Worm (Caenorhabditis elegans) whole organism, L1 larva: Measurements from ENCODE around the gene pigg-1.

Source experiments
- C04F5.9 ChIP-seq: sonication (generic microtip); optimal IDR thresholded peaks from 2 replicates; lab custom pipeline; 2016; ENCODE audit warnings: missing genetic modification characterization, missing compliant biosample characterization
- C16A3.4 ChIP-seq: fragments of 150-350 bp; optimal IDR thresholded peaks from 2 replicates; lab custom pipeline; 2014; ENCODE audit warnings: missing biosample characterization, missing genetic modification characterization
- C34B4.2 ChIP-seq: sonication (generic microtip); optimal IDR thresholded peaks from 2 replicates; lab custom pipeline; 2017; ENCODE audit warnings: mild to moderate bottlenecking, missing genetic modification characterization, missing compliant biosample characterization
- F16B12.6 ChIP-seq: fragments of 150-350 bp; optimal IDR thresholded peaks from 2 replicates; lab custom pipeline; 2014; ENCODE audit warnings: missing biosample characterization, missing genetic modification characterization
- Y116A8C.19 ChIP-seq: sonication (generic microtip); optimal IDR thresholded peaks from 2 replicates; lab custom pipeline; 2016; ENCODE audit warnings: missing compliant biosample characterization, missing genetic modification characterization, borderline replicate concordance
- alr-1 ChIP-seq: fragments of 200-800 bp; sonication (Bioruptor generic); optimal IDR thresholded peaks from 2 replicates; lab custom pipeline; 2018; ENCODE audit warnings: borderline replicate concordance, mild to moderate bottlenecking, missing genetic modification characterization, missing compliant biosample characterization
- aly-2 ChIP-seq: fragments of 150-350 bp; optimal IDR thresholded peaks from 2 replicates; lab custom pipeline; 2014; ENCODE audit warnings: missing biosample characterization, missing genetic modification characterization
- ama-1 ChIP-seq: fragments of 150-350 bp; optimal IDR thresholded peaks from 2 replicates; lab custom pipeline; 2014
- blmp-1 ChIP-seq: fragments of 150-350 bp; optimal IDR thresholded peaks from 2 replicates; lab custom pipeline; 2014; ENCODE audit warnings: missing biosample characterization, missing genetic modification characterization
- ceh-63 ChIP-seq: fragments of 200-800 bp; sonication (Bioruptor generic); optimal IDR thresholded peaks from 2 replicates; lab custom pipeline; 2018; ENCODE audit warnings: mild to moderate bottlenecking, missing genetic modification characterization, missing compliant biosample characterization
- ceh-8 ChIP-seq: fragments of 200-800 bp; sonication (Bioruptor generic); optimal IDR thresholded peaks from 2 replicates; lab custom pipeline; 2018; ENCODE audit warnings: mild to moderate bottlenecking, missing genetic modification characterization, moderate library complexity, missing compliant biosample characterization
- ceh-88 ChIP-seq: fragments of 200-800 bp; sonication (Bioruptor generic); IDR thresholded peaks from 2 replicates; pipeline ENCODE4 v1.3.6; 2022; ENCODE audit warnings: missing genetic modification characterization, missing compliant biosample characterization
- ceh-90 ChIP-seq: sonication (generic microtip); optimal IDR thresholded peaks from 2 replicates; lab custom pipeline; 2016; ENCODE audit warnings: missing genetic modification characterization, missing compliant biosample characterization
- dpl-1 ChIP-seq, 3 experiments: fragments of 150-350 bp in 2 of 3; sonication (generic microtip) in 1 of 3; optimal IDR thresholded peaks; 2 replicates each; lab custom pipeline; 2014 to 2017; ENCODE audit warnings: missing biosample characterization in 3 of 3, missing genetic modification characterization in 3 of 3, missing genetic modification reagents in 3 of 3
- efl-1 ChIP-seq, 4 experiments: fragments of 150-350 bp; optimal IDR thresholded peaks in 3 of 4; peaks in 1 of 4; 1 replicate in 1 of 4; 2 replicates in 3 of 4; lab custom pipeline; 2014; ENCODE audit warnings: missing biosample characterization in 2 of 4, missing genetic modification characterization in 2 of 4, missing genetic modification reagents in 2 of 4
- egl-13 ChIP-seq: sonication (generic microtip); optimal IDR thresholded peaks from 2 replicates; lab custom pipeline; 2016; ENCODE audit warnings: missing genotype, missing genetic modification reagents, missing genetic modification characterization, missing compliant biosample characterization
- elt-2 ChIP-seq: sonication (generic microtip); optimal IDR thresholded peaks from 2 replicates; lab custom pipeline; 2016; ENCODE audit warnings: missing genetic modification characterization, mild to moderate bottlenecking, inconsistent platforms, missing compliant biosample characterization, missing genetic modification reagents
- elt-3 ChIP-seq, 6 experiments: fragments of 150-350 bp in 1 of 6; sonication (generic microtip); optimal IDR thresholded peaks; 2 replicates each; lab custom pipeline; 2017 to 2018; ENCODE audit warnings: missing biosample characterization in 6 of 6, missing genetic modification characterization in 6 of 6, inconsistent platforms in 1 of 6
- fkh-10 ChIP-seq: sonication (generic microtip); optimal IDR thresholded peaks from 2 replicates; lab custom pipeline; 2017; ENCODE audit warnings: missing biosample characterization, missing genetic modification reagents, missing genetic modification characterization
- fkh-4 ChIP-seq: sonication (generic microtip); optimal IDR thresholded peaks from 2 replicates; lab custom pipeline; 2016; ENCODE audit warnings: missing compliant biosample characterization, missing genetic modification characterization, borderline replicate concordance
- grh-1 ChIP-seq: fragments of 200-800 bp; sonication (Bioruptor generic); IDR thresholded peaks from 2 replicates; pipeline ENCODE4 v1.3.6; 2022; ENCODE audit warnings: missing genetic modification reagents, missing genetic modification characterization, missing compliant biosample characterization
- isw-1 ChIP-seq: fragments of 200-800 bp; sonication (Bioruptor generic); IDR thresholded peaks from 2 replicates; pipeline ENCODE4 v1.3.6; 2022; ENCODE audit warnings: missing genetic modification characterization, missing compliant biosample characterization
- jun-1 ChIP-seq: fragments of 150-350 bp; optimal IDR thresholded peaks from 2 replicates; lab custom pipeline; 2014; ENCODE audit warnings: missing biosample characterization, missing genetic modification reagents, missing genetic modification characterization
- lin-14 ChIP-seq: fragments of 200-800 bp; sonication (Bioruptor generic); optimal IDR thresholded peaks from 2 replicates; lab custom pipeline; 2018; ENCODE audit warnings: mild to moderate bottlenecking, missing genetic modification characterization, moderate library complexity, missing compliant biosample characterization
- lin-15B ChIP-seq: fragments of 150-350 bp; sonication (generic microtip); optimal IDR thresholded peaks from 3 replicates; lab custom pipeline; 2014; ENCODE audit warnings: missing biosample characterization, missing genetic modification characterization
- lin-39 ChIP-seq: fragments of 150-350 bp; optimal IDR thresholded peaks from 2 replicates; lab custom pipeline; 2014; ENCODE audit warnings: missing biosample characterization, missing genetic modification reagents, missing genetic modification characterization
- lir-3 ChIP-seq: sonication (generic microtip); optimal IDR thresholded peaks from 2 replicates; lab custom pipeline; 2016; ENCODE audit warnings: mild to moderate bottlenecking, missing genetic modification characterization, moderate library complexity, missing compliant biosample characterization; ENCODE audit not compliant: poor library complexity
- lsy-2 ChIP-seq, 2 experiments: fragments of 150-350 bp; optimal IDR thresholded peaks; 2 replicates each; lab custom pipeline; 2014; ENCODE audit warnings: missing biosample characterization in 2 of 2, missing genetic modification characterization in 2 of 2
- mab-9 ChIP-seq: fragments of 200-800 bp; sonication (Bioruptor generic); IDR thresholded peaks from 2 replicates; pipeline ENCODE4 v1.3.6; 2022; ENCODE audit warnings: missing genetic modification reagents, missing genetic modification characterization, missing compliant biosample characterization
- mdl-1 ChIP-seq, 2 experiments: fragments of 150-350 bp; optimal IDR thresholded peaks; 2 replicates each; lab custom pipeline; 2014 to 2017; ENCODE audit warnings: missing biosample characterization in 2 of 2, missing genetic modification characterization in 2 of 2, inconsistent platforms in 1 of 2
- mep-1 ChIP-seq: fragments of 150-350 bp; optimal IDR thresholded peaks from 2 replicates; lab custom pipeline; 2014; ENCODE audit warnings: missing biosample characterization, missing genetic modification characterization
- nhr-237 ChIP-seq: fragments of 150-350 bp; optimal IDR thresholded peaks from 2 replicates; lab custom pipeline; 2014; ENCODE audit warnings: missing biosample characterization, missing genetic modification characterization
- nhr-28 ChIP-seq: fragments of 150-350 bp; optimal IDR thresholded peaks from 2 replicates; lab custom pipeline; 2014; ENCODE audit warnings: missing biosample characterization, missing genetic modification characterization
- nhr-47 ChIP-seq: sonication (generic microtip); optimal IDR thresholded peaks from 2 replicates; lab custom pipeline; 2016; ENCODE audit warnings: mild to moderate bottlenecking, missing genetic modification characterization, moderate library complexity, missing compliant biosample characterization
- nhr-71 ChIP-seq: sonication (generic microtip); optimal IDR thresholded peaks from 2 replicates; lab custom pipeline; 2016; ENCODE audit warnings: mild to moderate bottlenecking, missing genetic modification characterization, moderate library complexity, missing compliant biosample characterization
- nhr-76 ChIP-seq: sonication (generic microtip); optimal IDR thresholded peaks from 2 replicates; lab custom pipeline; 2017; ENCODE audit warnings: missing biosample characterization, missing genetic modification characterization
- nhr-77 ChIP-seq: fragments of 150-350 bp; optimal IDR thresholded peaks from 2 replicates; lab custom pipeline; 2014; ENCODE audit warnings: missing biosample characterization, missing genetic modification characterization
- nhr-90 ChIP-seq: sonication (generic microtip); optimal IDR thresholded peaks from 2 replicates; lab custom pipeline; 2016; ENCODE audit warnings: mild to moderate bottlenecking, missing genetic modification characterization, missing compliant biosample characterization; ENCODE audit not compliant: poor library complexity
- pax-3 ChIP-seq: fragments of 200-800 bp; sonication (Bioruptor generic); optimal IDR thresholded peaks from 2 replicates; lab custom pipeline; 2018; ENCODE audit warnings: mild to moderate bottlenecking, missing genetic modification characterization, moderate library complexity, missing compliant biosample characterization
- rnt-1 ChIP-seq: sonication (generic microtip); optimal IDR thresholded peaks from 2 replicates; lab custom pipeline; 2016; ENCODE audit warnings: mild to moderate bottlenecking, missing genetic modification characterization, moderate library complexity, missing compliant biosample characterization
- skn-1 ChIP-seq: fragments of 150-350 bp; optimal IDR thresholded peaks from 2 replicates; lab custom pipeline; 2014; ENCODE audit warnings: missing biosample characterization, missing genetic modification characterization
- snu-23 ChIP-seq: sonication (generic microtip); optimal IDR thresholded peaks from 2 replicates; lab custom pipeline; 2016; ENCODE audit warnings: missing genetic modification characterization, missing compliant biosample characterization
- sptf-1 ChIP-seq: fragments of 150-350 bp; optimal IDR thresholded peaks from 2 replicates; lab custom pipeline; 2014; ENCODE audit warnings: missing biosample characterization, missing genetic modification characterization
- tbx-2 ChIP-seq: sonication (generic microtip); optimal IDR thresholded peaks from 2 replicates; lab custom pipeline; 2016; ENCODE audit warnings: missing genetic modification characterization, missing compliant biosample characterization
- unc-130 ChIP-seq: fragments of 150-350 bp; optimal IDR thresholded peaks from 2 replicates; lab custom pipeline; 2017; ENCODE audit warnings: missing biosample characterization, missing genetic modification characterization, inconsistent platforms
- unc-30 ChIP-seq: sonication (generic microtip); optimal IDR thresholded peaks from 2 replicates; lab custom pipeline; 2017; ENCODE audit warnings: missing biosample characterization, missing genetic modification characterization
- unc-98 ChIP-seq: fragments of 200-800 bp; sonication (Bioruptor generic); IDR thresholded peaks from 2 replicates; pipeline ENCODE4 v1.3.6; 2022; ENCODE audit warnings: missing genetic modification characterization, missing compliant biosample characterization
- vab-15 ChIP-seq: sonication (generic microtip); optimal IDR thresholded peaks from 2 replicates; lab custom pipeline; 2017; ENCODE audit warnings: missing genotype, mild to moderate bottlenecking, missing genetic modification characterization, missing compliant biosample characterization
- xbp-1 ChIP-seq: sonication (generic microtip); optimal IDR thresholded peaks from 2 replicates; lab custom pipeline; 2016; ENCODE audit warnings: missing genetic modification characterization, missing compliant biosample characterization
- ztf-11 ChIP-seq, 2 experiments: sonication (generic microtip); optimal IDR thresholded peaks; 2 replicates each; lab custom pipeline; 2016 to 2017; ENCODE audit warnings: missing genetic modification characterization in 2 of 2, missing biosample characterization in 1 of 2, missing compliant biosample characterization in 1 of 2
- ztf-4 ChIP-seq: fragments of 150-350 bp; optimal IDR thresholded peaks from 2 replicates; lab custom pipeline; 2014; ENCODE audit warnings: missing biosample characterization, missing genetic modification characterization

Gene pigg-1

DNA sequence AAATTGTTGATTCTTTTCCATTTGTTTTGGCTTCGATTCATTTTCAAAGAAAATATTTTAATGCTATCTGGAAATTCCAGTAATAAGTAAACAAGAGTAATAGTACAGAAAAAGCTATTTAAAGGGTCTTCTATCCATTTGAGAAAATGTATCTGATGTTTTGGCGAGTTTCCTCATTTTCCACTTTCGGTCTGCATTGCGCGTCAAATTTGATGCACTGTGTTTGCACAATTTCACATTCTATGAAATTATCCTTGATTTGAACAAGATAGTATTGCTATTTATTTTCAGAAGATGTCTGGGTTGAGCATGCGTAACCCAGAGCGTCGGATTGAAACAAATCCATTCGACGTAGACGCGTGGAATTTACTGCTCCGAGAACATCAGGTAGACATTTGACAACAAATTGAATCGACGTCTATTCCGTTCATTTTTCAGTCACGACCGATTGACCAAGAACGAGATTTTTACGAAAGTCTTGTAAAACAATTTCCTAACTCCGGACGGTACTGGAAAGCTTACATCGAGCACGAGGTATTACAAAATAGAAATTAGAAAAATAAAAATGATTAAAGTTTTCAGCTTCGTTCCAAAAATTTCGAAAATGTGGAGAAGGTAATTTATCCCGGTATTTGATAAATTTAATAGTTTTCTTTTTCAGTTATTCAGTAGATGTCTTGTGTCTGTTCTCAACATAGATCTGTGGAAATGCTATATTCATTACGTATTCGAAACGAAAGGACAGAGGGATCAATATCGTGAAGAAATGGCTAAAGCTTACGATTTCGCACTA is 3.7 kb upstream of the pigg-1 start, which contains the start of gene suf-1 (continued):
- TF ChIP-seq tbx-2 (tag; lab: Kevin White, UChicago): no peak
- TF ChIP-seq ceh-90 (tag; lab: Kevin White, UChicago): no peak
- TF ChIP-seq nhr-77 (tag; lab: Kevin White, UChicago): no peak
- no peak for TF ChIP-seq skn-1 (tag; lab: Kevin White, UChicago)
- no peak for TF ChIP-seq unc-98 (GFP tag; lab: Robert Waterston, UW)
- TF ChIP-seq mep-1: no peak
- no peak for TF ChIP-seq C04F5.9 (tag; lab: Kevin White, UChicago)
- TF ChIP-seq ceh-8: no peak
- peak in 2 of 3 experiments; percentile 22 to 44 for TF ChIP-seq dpl-1 (GFP tag; optimal IDR thresholded peaks at IDR 0.05; lab: Kevin White, UChicago)
- peak; percentile 35 for TF ChIP-seq blmp-1 (tag; lab: Kevin White, UChicago)
- no peak for TF ChIP-seq elt-2 (tag; lab: Kevin White, UChicago)
- TF ChIP-seq sptf-1 (tag; lab: Kevin White, UChicago): no peak
- TF ChIP-seq alr-1 (tag; lab: Kevin White, UChicago): no peak
- no peak for TF ChIP-seq aly-2 (tag; lab: Kevin White, UChicago)
- TF ChIP-seq fkh-10 (GFP tag; lab: Kevin White, UChicago): no peak
- TF ChIP-seq rnt-1 (tag; lab: Kevin White, UChicago): peak; percentile 46
- TF ChIP-seq nhr-47 (tag; lab: Kevin White, UChicago): peak; percentile 39
- peak; percentile 42 for TF ChIP-seq nhr-90 (tag; lab: Kevin White, UChicago)
- no peak for TF ChIP-seq lir-3 (tag; lab: Kevin White, UChicago)
- TF ChIP-seq xbp-1 (tag; lab: Kevin White, UChicago): no peak
- peak; percentile 42 for TF ChIP-seq snu-23 (GFP tag; lab: Kevin White, UChicago)
- no peak for TF ChIP-seq C16A3.4 (tag; lab: Kevin White, UChicago)
- no peak for TF ChIP-seq mab-9 (GFP tag; lab: Robert Waterston, UW)
- no peak for TF ChIP-seq egl-13 (tag; lab: Kevin White, UChicago)
- TF ChIP-seq vab-15 (tag; lab: Kevin White, UChicago): no peak
- no peak for TF ChIP-seq unc-130 (tag; lab: Kevin White, UChicago)
- no peak for TF ChIP-seq ztf-11 (tag; optimal IDR thresholded peaks at IDR 0.05; lab: Kevin White, UChicago)
- TF ChIP-seq mdl-1 (tag; optimal IDR thresholded peaks at IDR 0.05; lab: Kevin White, UChicago): no peak
- peak; percentile 50 to 51 for TF ChIP-seq efl-1 (optimal IDR thresholded peaks at IDR 0.05; lab: Kevin White, UChicago)
- TF ChIP-seq efl-1 (GFP tag; optimal IDR thresholded peaks at IDR 0.05 in 1 of 2; lab: Kevin White, UChicago): peak; percentile 42 to 92
- TF ChIP-seq F16B12.6 (tag; lab: Kevin White, UChicago): peak; percentile 78
- TF ChIP-seq ztf-4 (tag; lab: Kevin White, UChicago): no peak
- TF ChIP-seq nhr-71 (tag; lab: Kevin White, UChicago): peak; percentile 45
- no peak for TF ChIP-seq Y116A8C.19 (tag; lab: Kevin White, UChicago)
- no peak for TF ChIP-seq fkh-4 (tag; lab: Kevin White, UChicago)
- TF ChIP-seq lsy-2 (tag; optimal IDR thresholded peaks at IDR 0.05; lab: Kevin White, UChicago): peak; percentile 43 to 85
- no peak for TF ChIP-seq nhr-237 (tag; lab: Kevin White, UChicago)
- no peak for TF ChIP-seq C34B4.2 (tag; lab: Kevin White, UChicago)
- no peak for TF ChIP-seq lin-39 (tag; lab: Kevin White, UChicago)
- TF ChIP-seq ama-1 (lab: Kevin White, UChicago): peak; percentile 78
- TF ChIP-seq elt-3 (tag; optimal IDR thresholded peaks at IDR 0.05; lab: Kevin White, UChicago): peak in 1 of 6 experiments; percentile 2
- TF ChIP-seq pax-3 (tag; lab: Kevin White, UChicago): no peak
- TF ChIP-seq grh-1 (GFP tag; lab: Robert Waterston, UW): 0 out of 2 replicates have a peak, but pooled peaks have one; percentile 25
- TF ChIP-seq ceh-88 (GFP tag; lab: Robert Waterston, UW): no peak
- TF ChIP-seq ceh-63 (GFP tag; lab: Kevin White, UChicago): no peak
- TF ChIP-seq lin-15B: no peak
- TF ChIP-seq jun-1 (tag; lab: Kevin White, UChicago): no peak
- TF ChIP-seq nhr-28 (tag; lab: Kevin White, UChicago): no peak
- TF ChIP-seq unc-30 (tag; lab: Kevin White, UChicago): no peak
- no peak for TF ChIP-seq isw-1 (GFP tag; lab: Robert Waterston, UW)
- TF ChIP-seq nhr-76 (tag; lab: Kevin White, UChicago): no peak
- no peak for TF ChIP-seq lin-14 (GFP tag; lab: Kevin White, UChicago)
